Worm (Caenorhabditis elegans) whole organism, late embryonic: ENCODE measurements around the gene Y46G5A.28.

Experiments
- K02D7.2 ChIP-seq: sonication (generic microtip); optimal IDR thresholded peaks from 2 replicates; lab custom pipeline; 2017; ENCODE audit warnings: mild to moderate bottlenecking, missing genetic modification characterization, missing compliant biosample characterization
- Y22D7AL.16 ChIP-seq: sonication (generic microtip); optimal IDR thresholded peaks from 2 replicates; lab custom pipeline; 2016; ENCODE audit warnings: missing genetic modification characterization, missing compliant biosample characterization
- ceh-9 ChIP-seq: sonication (generic microtip); optimal IDR thresholded peaks from 2 replicates; lab custom pipeline; 2016; ENCODE audit warnings: mild to moderate bottlenecking, missing genetic modification characterization, inconsistent platforms, missing compliant biosample characterization
- che-1 ChIP-seq: sonication (generic microtip); optimal IDR thresholded peaks from 2 replicates; lab custom pipeline; 2016; ENCODE audit warnings: mild to moderate bottlenecking, missing genetic modification characterization, missing compliant biosample characterization
- nfya-1 ChIP-seq: sonication (generic microtip); optimal IDR thresholded peaks from 2 replicates; lab custom pipeline; 2017; ENCODE audit warnings: missing genetic modification characterization, mild to moderate bottlenecking, missing compliant biosample characterization, antibody characterized with exemption, moderate library complexity
- pros-1 ChIP-seq: fragments of 150-350 bp; optimal IDR thresholded peaks from 2 replicates; lab custom pipeline; 2014; ENCODE audit warnings: missing biosample characterization, missing genetic modification reagents, missing genetic modification characterization
- rnt-1 ChIP-seq: sonication (generic microtip); optimal IDR thresholded peaks from 2 replicates; lab custom pipeline; 2016; ENCODE audit warnings: missing genetic modification characterization, missing compliant biosample characterization
- sox-4 ChIP-seq: sonication (generic microtip); optimal IDR thresholded peaks from 2 replicates; lab custom pipeline; 2017; ENCODE audit warnings: mild to moderate bottlenecking, missing genetic modification characterization, inconsistent platforms, missing compliant biosample characterization
- tbx-2 ChIP-seq: sonication (generic microtip); optimal IDR thresholded peaks from 2 replicates; lab custom pipeline; 2016; ENCODE audit warnings: missing genetic modification characterization, missing compliant biosample characterization
- unc-55 ChIP-seq: sonication (generic microtip); optimal IDR thresholded peaks from 2 replicates; lab custom pipeline; 2017; ENCODE audit warnings: missing biosample characterization, missing genetic modification reagents, missing genetic modification characterization

- TF ChIP-seq rnt-1 (no peak), nfya-1 (no peak), K02D7.2 (tag; lab: Kevin White, UChicago) (no peak), Y22D7AL.16 (tag; lab: Kevin White, UChicago) (no peak), tbx-2 (tag; lab: Kevin White, UChicago) (no peak), ceh-9 (tag; lab: Kevin White, UChicago) (no peak), unc-55 (no peak), che-1 (tag; lab: Kevin White, UChicago) (no peak), pros-1 (tag; lab: Kevin White, UChicago) (no peak), sox-4 (tag; lab: Kevin White, UChicago) (no peak)
Observed at ce11 chrII:12896666-12897065, 46.4 kb downstream of the Y46G5A.28 start.
